Worm (Caenorhabditis elegans) whole organism, midembryonic: ENCODE results near the gene rab-18.

Source experiments
- T22C8.4 ChIP-seq: fragments of 200-800 bp; sonication (Bioruptor generic); IDR thresholded peaks from 2 replicates; pipeline ENCODE4 v1.3.6; 2022; ENCODE audit warnings: missing genetic modification characterization, missing compliant biosample characterization
- cog-1 ChIP-seq: sonication (generic microtip); optimal IDR thresholded peaks from 2 replicates; lab custom pipeline; 2016; ENCODE audit warnings: missing genetic modification characterization, missing compliant biosample characterization
- flt-1 ChIP-seq: fragments of 200-800 bp; sonication (Bioruptor generic); IDR thresholded peaks from 2 replicates; pipeline ENCODE4 v1.3.6; 2022; ENCODE audit warnings: missing genetic modification characterization, missing compliant biosample characterization
- klf-2 ChIP-seq: fragments of 200-800 bp; sonication (Bioruptor generic); conservative IDR thresholded peaks from 2 replicates; pipeline ENCODE4 v1.3.6; 2022; ENCODE audit warnings: missing genetic modification reagents, missing genetic modification characterization, missing compliant biosample characterization
- med-1 ChIP-seq: sonication (generic microtip); optimal IDR thresholded peaks from 2 replicates; lab custom pipeline; 2017; ENCODE audit warnings: missing genetic modification characterization, mild to moderate bottlenecking, missing compliant biosample characterization, antibody characterized with exemption, missing genetic modification reagents; ENCODE audit not compliant: insufficient read depth
- ref-1 ChIP-seq: fragments of 200-800 bp; sonication (Bioruptor generic); conservative IDR thresholded peaks from 2 replicates; pipeline ENCODE4 v1.3.6; 2022; ENCODE audit warnings: missing genetic modification reagents, missing genetic modification characterization, missing compliant biosample characterization
- tab-1 ChIP-seq: fragments of 200-800 bp; sonication (Bioruptor generic); IDR thresholded peaks from 2 replicates; pipeline ENCODE4 v1.3.6; 2022; ENCODE audit warnings: missing genetic modification characterization, missing compliant biosample characterization
- ztf-23 ChIP-seq: fragments of 200-800 bp; sonication (Bioruptor generic); IDR thresholded peaks from 2 replicates; pipeline ENCODE4 v1.3.6; 2022; ENCODE audit warnings: missing genetic modification reagents, missing genetic modification characterization, missing compliant biosample characterization
- ztf-29 ChIP-seq: fragments of 200-800 bp; sonication (Bioruptor generic); IDR thresholded peaks from 2 replicates; pipeline ENCODE4 v1.3.6; 2022; ENCODE audit warnings: missing genetic modification reagents, missing genetic modification characterization, missing compliant biosample characterization

DNA sequence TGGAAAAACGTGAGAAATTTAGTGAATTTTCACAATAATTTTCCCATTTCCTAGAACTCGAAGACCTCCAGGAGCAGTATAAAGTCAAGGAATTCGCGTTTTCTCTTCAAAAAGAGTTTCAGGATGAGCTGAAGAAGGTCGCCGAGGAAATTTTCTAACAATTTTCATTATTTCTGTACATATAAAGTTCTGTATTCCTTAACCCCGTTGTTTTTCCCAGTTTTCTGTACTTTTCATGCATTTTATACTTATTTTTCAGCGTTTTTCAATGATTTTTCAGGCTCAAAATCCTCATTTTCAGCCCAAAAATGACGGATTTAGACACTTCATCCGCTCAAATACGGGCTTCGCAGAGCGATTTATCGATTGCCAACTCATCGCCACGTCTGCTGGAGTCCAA lies 526 bp upstream of the rab-18 start, which contains the start of gene par-2:
- TF ChIP-seq flt-1 (GFP tag; lab: Robert Waterston, UW) (no peak), ztf-29 (GFP tag; lab: Robert Waterston, UW) (no peak), cog-1 (no peak), klf-2 (GFP tag; lab: Robert Waterston, UW) (no peak), T22C8.4 (no peak), ztf-23 (GFP tag; lab: Robert Waterston, UW) (no peak), ref-1 (GFP tag; lab: Robert Waterston, UW) (no peak), med-1 (no peak), tab-1 (no peak)
